Fruit fly (Drosophila melanogaster): ENCODE results near the gene RpL8.
A peak's percentile ranks its signal among the peaks of the same experiment; 100 is the strongest.

Gene RpL8

dm6 chr3L:2568274-2568673 lies 19.0 kb upstream of the RpL8 start:
- TF ChIP-seq CG7101 (tag; optimal IDR thresholded peaks at IDR 0.05) (no peak), tj (GFP tag; optimal IDR thresholded peaks at IDR 0.05) (peak; percentile 5)

- TF ChIP-seq CG1620 (GFP tag; optimal IDR thresholded peaks at IDR 0.05) = peak; percentile 31
- TF ChIP-seq pad (GFP tag; optimal IDR thresholded peaks at IDR 0.05) = peak; percentile 43
- no peak for TF ChIP-seq toe (GFP tag; optimal IDR thresholded peaks at IDR 0.05)
- TF ChIP-seq CG5204 (GFP tag; optimal IDR thresholded peaks at IDR 0.05) = no peak
- peak; percentile 92 for TF ChIP-seq CG7101 (tag; optimal IDR thresholded peaks at IDR 0.05)
- no peak for TF ChIP-seq kay (GFP tag; ENCODE audit: borderline replicate concordance)
- peak; percentile 88 for TF ChIP-seq bab1 (GFP tag; optimal IDR thresholded peaks at IDR 0.05)
- peak; percentile 65 for TF ChIP-seq Hr96 (GFP tag; optimal IDR thresholded peaks at IDR 0.05)
- TF ChIP-seq CG14711 (tag; optimal IDR thresholded peaks at IDR 0.05) = peak; percentile 84
- peak; percentile 41 for TF ChIP-seq Crg-1 (GFP tag; optimal IDR thresholded peaks at IDR 0.05)
- TF ChIP-seq CG11617 (GFP tag; optimal IDR thresholded peaks at IDR 0.05) = peak; percentile 80
- peak; percentile 56 for TF ChIP-seq CG7045 (GFP tag; optimal IDR thresholded peaks at IDR 0.05)
- TF ChIP-seq tj (GFP tag; optimal IDR thresholded peaks at IDR 0.05) = peak; percentile 97
- TF ChIP-seq CG12768 (GFP tag; optimal IDR thresholded peaks at IDR 0.05) = peak; percentile 19
- TF ChIP-seq ovo (GFP tag; optimal IDR thresholded peaks at IDR 0.05) = no peak
- TF ChIP-seq cnc (optimal IDR thresholded peaks at IDR 0.05) = no peak
- TF ChIP-seq CG33017 (tag; optimal IDR thresholded peaks at IDR 0.05) = peak; percentile 81
- no peak for TF ChIP-seq Clk (GFP tag; optimal IDR thresholded peaks at IDR 0.05)
- TF ChIP-seq Mnt (GFP tag; optimal IDR thresholded peaks at IDR 0.05) = peak; percentile 56
Measured at dm6 chr3L:2570269-2570723, 17.0 kb upstream of the RpL8 start.

- TF ChIP-seq cnc (optimal IDR thresholded peaks at IDR 0.05) (no peak), CG5204 (GFP tag; optimal IDR thresholded peaks at IDR 0.05) (no peak), Clk (GFP tag; optimal IDR thresholded peaks at IDR 0.05) (no peak), bab1 (GFP tag; optimal IDR thresholded peaks at IDR 0.05) (no peak), kay (GFP tag; ENCODE audit: borderline replicate concordance) (no peak), CG7101 (tag; optimal IDR thresholded peaks at IDR 0.05) (peak; percentile 27), CG1620 (GFP tag; optimal IDR thresholded peaks at IDR 0.05) (no peak), CG12768 (GFP tag; optimal IDR thresholded peaks at IDR 0.05) (peak; percentile 80), CG14711 (tag; optimal IDR thresholded peaks at IDR 0.05) (peak; percentile 33), CG7045 (GFP tag; optimal IDR thresholded peaks at IDR 0.05) (peak; percentile 62)
Measured at dm6 chr3L:2571975-2572374, 15.3 kb upstream of the RpL8 start.

- no peak for TF ChIP-seq CG1620 (GFP tag; optimal IDR thresholded peaks at IDR 0.05)
- TF ChIP-seq pad (GFP tag; optimal IDR thresholded peaks at IDR 0.05) = no peak
- TF ChIP-seq toe (GFP tag; optimal IDR thresholded peaks at IDR 0.05) = no peak
- TF ChIP-seq CG12768 (GFP tag; optimal IDR thresholded peaks at IDR 0.05) = no peak
- no peak for TF ChIP-seq CG7101 (tag; optimal IDR thresholded peaks at IDR 0.05)
- peak; percentile 0 for TF ChIP-seq CG11617 (GFP tag; optimal IDR thresholded peaks at IDR 0.05)
- TF ChIP-seq CG33017 (tag; optimal IDR thresholded peaks at IDR 0.05) = peak; percentile 27
- peak; percentile 69 for TF ChIP-seq cic (GFP tag; optimal IDR thresholded peaks at IDR 0.05)
- no peak for TF ChIP-seq ovo (GFP tag; optimal IDR thresholded peaks at IDR 0.05)
- peak; percentile 13 for TF ChIP-seq Crg-1 (GFP tag; optimal IDR thresholded peaks at IDR 0.05)
- TF ChIP-seq cnc (optimal IDR thresholded peaks at IDR 0.05) = no peak
- no peak for TF ChIP-seq CG7045 (GFP tag; optimal IDR thresholded peaks at IDR 0.05)
- peak; percentile 98 for TF ChIP-seq kay (GFP tag; ENCODE audit: borderline replicate concordance)
Measured at dm6 chr3L:2572907-2573591, 14.2 kb upstream of the RpL8 start.

- TF ChIP-seq CG7045 (GFP tag; optimal IDR thresholded peaks at IDR 0.05) (no peak), pad (GFP tag; optimal IDR thresholded peaks at IDR 0.05) (no peak), Hr96 (GFP tag; optimal IDR thresholded peaks at IDR 0.05) (no peak), toe (GFP tag; optimal IDR thresholded peaks at IDR 0.05) (no peak), ovo (GFP tag; optimal IDR thresholded peaks at IDR 0.05) (no peak), cic (GFP tag; optimal IDR thresholded peaks at IDR 0.05) (no peak), tj (GFP tag; optimal IDR thresholded peaks at IDR 0.05) (peak; percentile 94), CG1620 (GFP tag; optimal IDR thresholded peaks at IDR 0.05) (no peak)
Measured at dm6 chr3L:2574716-2575115, 12.5 kb upstream of the RpL8 start.

dm6 chr3L:2575240-2575639 lies 12.0 kb upstream of the RpL8 start:
- TF ChIP-seq Clk (GFP tag; optimal IDR thresholded peaks at IDR 0.05) (no peak), CG1620 (GFP tag; optimal IDR thresholded peaks at IDR 0.05) (no peak), kay (GFP tag; ENCODE audit: borderline replicate concordance) (peak; percentile 53), Hr96 (GFP tag; optimal IDR thresholded peaks at IDR 0.05) (no peak)

- TF ChIP-seq CG12768 (GFP tag; optimal IDR thresholded peaks at IDR 0.05) = no peak
- peak; percentile 53 for TF ChIP-seq kay (GFP tag; ENCODE audit: borderline replicate concordance)
- no peak for TF ChIP-seq cic (GFP tag; optimal IDR thresholded peaks at IDR 0.05)
Measured at dm6 chr3L:2577096-2577831, 10.0 kb upstream of the RpL8 start.

Measured in whole organism, adult.